Worm (Caenorhabditis elegans): ENCODE data around the gene R07E5.4.
A peak's percentile ranks its signal among the peaks of the same experiment; 100 is the strongest.

R07E5.4 gene

ce11 chrIII:4415135-4415534, 20.5 kb downstream of the R07E5.4 start, which contains the start of gene R07E5.11:
Gene R07E5.11, minus strand, starts transcription at chrIII:4415235.
- TF ChIP-seq swsn-7 (tag; optimal IDR thresholded peaks at IDR 0.05) (no peak), unc-30 (tag; optimal IDR thresholded peaks at IDR 0.05) (no peak), lin-14 (GFP tag; optimal IDR thresholded peaks at IDR 0.05) (no peak), lin-15B (tag; optimal IDR thresholded peaks at IDR 0.05) (no peak), C16A3.4 (tag; optimal IDR thresholded peaks at IDR 0.05) (no peak), lin-13 (GFP tag; optimal IDR thresholded peaks at IDR 0.05) (no peak), ceh-63 (GFP tag; optimal IDR thresholded peaks at IDR 0.05) (no peak), aha-1 (tag; optimal IDR thresholded peaks at IDR 0.05) (no peak), fkh-4 (tag; optimal IDR thresholded peaks at IDR 0.05; ENCODE audit: borderline replicate concordance) (no peak), jun-1 (tag; optimal IDR thresholded peaks at IDR 0.05) (no peak), alr-1 (tag; optimal IDR thresholded peaks at IDR 0.05; ENCODE audit: borderline replicate concordance) (no peak), dsc-1 (tag; optimal IDR thresholded peaks at IDR 0.05) (no peak)

- TF ChIP-seq aly-2 (tag; optimal IDR thresholded peaks at IDR 0.05) (no peak), efl-1 (optimal IDR thresholded peaks at IDR 0.05) (no peak), efl-1 (GFP tag; optimal IDR thresholded peaks at IDR 0.05 in 1 of 2) (peak in 1 of 2 experiments; percentile 14), ceh-88 (GFP tag; IDR thresholded peaks at IDR 0.05) (no peak), C34B4.2 (tag; optimal IDR thresholded peaks at IDR 0.05) (no peak), nhr-11 (tag; optimal IDR thresholded peaks at IDR 0.05) (no peak)
Observed at ce11 chrIII:4417956-4418355, 23.4 kb downstream of the R07E5.4 start, which contains the start of the genes R07E5.19 and pdcd-2. Gene R07E5.19, minus strand, starts transcription at chrIII:4418056. Gene pdcd-2, minus strand, starts transcription at chrIII:4418057.

- TF ChIP-seq pax-3 (tag; optimal IDR thresholded peaks at IDR 0.05) = no peak
- no peak for TF ChIP-seq fos-1 (tag; optimal IDR thresholded peaks at IDR 0.05)
- TF ChIP-seq elt-3 (tag; optimal IDR thresholded peaks at IDR 0.05) = peak in 2 of 6 experiments; percentile 44 to 47
- no peak for TF ChIP-seq egl-13 (tag; optimal IDR thresholded peaks at IDR 0.05)
- peak; percentile 61 for TF ChIP-seq xbp-1 (tag; optimal IDR thresholded peaks at IDR 0.05)
- TF ChIP-seq nhr-20 (tag; optimal IDR thresholded peaks at IDR 0.05) = peak; percentile 70
- TF ChIP-seq unc-86 (tag; optimal IDR thresholded peaks at IDR 0.05) = peak; percentile 46
- no peak for TF ChIP-seq zip-4 (GFP tag; optimal IDR thresholded peaks at IDR 0.05)
- peak; percentile 42 for TF ChIP-seq sox-4 (tag; optimal IDR thresholded peaks at IDR 0.05)
- TF ChIP-seq sptf-1 (tag; optimal IDR thresholded peaks at IDR 0.05) = no peak
- TF ChIP-seq mab-9 (GFP tag; IDR thresholded peaks at IDR 0.05) = no peak
- TF ChIP-seq mep-1 (tag; optimal IDR thresholded peaks at IDR 0.05) = peak; percentile 59
- TF ChIP-seq efl-1 (optimal IDR thresholded peaks at IDR 0.05) = peak; percentile 66 to 91
- peak; percentile 90 to 99 for TF ChIP-seq efl-1 (GFP tag; optimal IDR thresholded peaks at IDR 0.05 in 1 of 2)
- peak; percentile 55 for TF ChIP-seq nhr-90 (tag; optimal IDR thresholded peaks at IDR 0.05; ENCODE audit: poor library complexity)
- no peak for TF ChIP-seq alr-1 (tag; optimal IDR thresholded peaks at IDR 0.05; ENCODE audit: borderline replicate concordance)
- peak; percentile 40 for TF ChIP-seq elt-2 (tag; optimal IDR thresholded peaks at IDR 0.05)
- TF ChIP-seq ets-5 (GFP tag; IDR thresholded peaks at IDR 0.05) = no peak
- peak; percentile 75 for TF ChIP-seq nhr-85 (tag)
- peak; percentile 30 for TF ChIP-seq fkh-8 (tag; optimal IDR thresholded peaks at IDR 0.05)
- TF ChIP-seq unc-30 (tag; optimal IDR thresholded peaks at IDR 0.05) = no peak
- peak; percentile 96 for TF ChIP-seq F16B12.6 (tag; optimal IDR thresholded peaks at IDR 0.05)
- TF ChIP-seq C04F5.9 (tag; optimal IDR thresholded peaks at IDR 0.05) = peak; percentile 31
- peak; percentile 70 for TF ChIP-seq C16A3.4 (tag; optimal IDR thresholded peaks at IDR 0.05)
- peak in 1 of 2 experiments; percentile 41 for TF ChIP-seq mdl-1 (tag; optimal IDR thresholded peaks at IDR 0.05)
- TF ChIP-seq ceh-82 (tag; optimal IDR thresholded peaks at IDR 0.05) = peak; percentile 6 to 68 (median 58)
- TF ChIP-seq nhr-47 (tag; optimal IDR thresholded peaks at IDR 0.05) = peak; percentile 73
- peak; percentile 40 for TF ChIP-seq dsc-1 (tag; optimal IDR thresholded peaks at IDR 0.05)
- no peak for TF ChIP-seq ztf-4 (tag; optimal IDR thresholded peaks at IDR 0.05)
- peak; percentile 28 for TF ChIP-seq aha-1 (tag; optimal IDR thresholded peaks at IDR 0.05)
- no peak for TF ChIP-seq aly-2 (tag; optimal IDR thresholded peaks at IDR 0.05)
- TF ChIP-seq blmp-1 (tag; optimal IDR thresholded peaks at IDR 0.05) = peak; percentile 51
- peak; percentile 84 to 95 for TF ChIP-seq lin-35 (GFP tag; optimal IDR thresholded peaks at IDR 0.05)
- peak; percentile 54 for TF ChIP-seq swsn-7 (tag; optimal IDR thresholded peaks at IDR 0.05)
- peak; percentile 39; the same call in 1 of the 2 replicates for TF ChIP-seq isw-1 (GFP tag; IDR thresholded peaks at IDR 0.05)
- TF ChIP-seq hlh-4 (tag; optimal IDR thresholded peaks at IDR 0.05) = no peak
- peak; percentile 44 for TF ChIP-seq snpc-4 (tag; optimal IDR thresholded peaks at IDR 0.05)
Observed at ce11 chrIII:4419117-4419978, 24.8 kb downstream of the R07E5.4 start, which contains the start of the genes R07E5.7 and cku-80. Gene R07E5.7, minus strand, starts transcription at chrIII:4419167. Gene cku-80, plus strand, starts transcription at chrIII:4419848.

Measured in whole organism, L1 larva.